Worm (Caenorhabditis elegans) whole organism, L1 larva: Measurements from ENCODE around the gene sec-24.1.

Experiments used
- C04F5.9 ChIP-seq: sonication (generic microtip); optimal IDR thresholded peaks from 2 replicates; lab custom pipeline; 2016; ENCODE audit warnings: missing genetic modification characterization, missing compliant biosample characterization
- C34B4.2 ChIP-seq: sonication (generic microtip); optimal IDR thresholded peaks from 2 replicates; lab custom pipeline; 2017; ENCODE audit warnings: mild to moderate bottlenecking, missing genetic modification characterization, missing compliant biosample characterization
- F16B12.6 ChIP-seq: fragments of 150-350 bp; optimal IDR thresholded peaks from 2 replicates; lab custom pipeline; 2014; ENCODE audit warnings: missing biosample characterization, missing genetic modification characterization
- aha-1 ChIP-seq: fragments of 150-350 bp; optimal IDR thresholded peaks from 2 replicates; lab custom pipeline; 2014; ENCODE audit warnings: missing biosample characterization, missing genetic modification characterization
- alr-1 ChIP-seq: fragments of 200-800 bp; sonication (Bioruptor generic); optimal IDR thresholded peaks from 2 replicates; lab custom pipeline; 2018; ENCODE audit warnings: borderline replicate concordance, mild to moderate bottlenecking, missing genetic modification characterization, missing compliant biosample characterization
- aly-2 ChIP-seq: fragments of 150-350 bp; optimal IDR thresholded peaks from 2 replicates; lab custom pipeline; 2014; ENCODE audit warnings: missing biosample characterization, missing genetic modification characterization
- ama-1 ChIP-seq: fragments of 150-350 bp; optimal IDR thresholded peaks from 2 replicates; lab custom pipeline; 2014
- blmp-1 ChIP-seq: fragments of 150-350 bp; optimal IDR thresholded peaks from 2 replicates; lab custom pipeline; 2014; ENCODE audit warnings: missing biosample characterization, missing genetic modification characterization
- ceh-63 ChIP-seq: fragments of 200-800 bp; sonication (Bioruptor generic); optimal IDR thresholded peaks from 2 replicates; lab custom pipeline; 2018; ENCODE audit warnings: mild to moderate bottlenecking, missing genetic modification characterization, missing compliant biosample characterization
- ceh-82 ChIP-seq, 3 experiments: fragments of 150-350 bp in 1 of 3; sonication (generic microtip) in 2 of 3; optimal IDR thresholded peaks; 2 replicates each; lab custom pipeline; 2014 to 2017; ENCODE audit warnings: missing biosample characterization in 3 of 3, missing genetic modification characterization in 3 of 3
- ceh-88 ChIP-seq: fragments of 200-800 bp; sonication (Bioruptor generic); IDR thresholded peaks from 2 replicates; pipeline ENCODE4 v1.3.6; 2022; ENCODE audit warnings: missing genetic modification characterization, missing compliant biosample characterization
- efl-1 ChIP-seq, 4 experiments: fragments of 150-350 bp; optimal IDR thresholded peaks in 3 of 4; peaks in 1 of 4; 1 replicate in 1 of 4; 2 replicates in 3 of 4; lab custom pipeline; 2014; ENCODE audit warnings: missing biosample characterization in 2 of 4, missing genetic modification characterization in 2 of 4, missing genetic modification reagents in 2 of 4
- efl-3 ChIP-seq: fragments of 200-800 bp; sonication (Bioruptor generic); optimal IDR thresholded peaks from 2 replicates; lab custom pipeline; 2018; ENCODE audit warnings: mild to moderate bottlenecking, missing genetic modification characterization, missing compliant biosample characterization
- egl-13 ChIP-seq: sonication (generic microtip); optimal IDR thresholded peaks from 2 replicates; lab custom pipeline; 2016; ENCODE audit warnings: missing genotype, missing genetic modification reagents, missing genetic modification characterization, missing compliant biosample characterization
- egl-27 ChIP-seq, 2 experiments: fragments of 150-350 bp in 1 of 2; sonication (generic microtip); optimal IDR thresholded peaks; 3 replicates each; lab custom pipeline; 2017 to 2018; ENCODE audit warnings: missing biosample characterization in 2 of 2, missing genetic modification characterization in 2 of 2, missing genetic modification reagents in 2 of 2
- fkh-10 ChIP-seq: sonication (generic microtip); optimal IDR thresholded peaks from 2 replicates; lab custom pipeline; 2017; ENCODE audit warnings: missing biosample characterization, missing genetic modification reagents, missing genetic modification characterization
- fkh-4 ChIP-seq: sonication (generic microtip); optimal IDR thresholded peaks from 2 replicates; lab custom pipeline; 2016; ENCODE audit warnings: missing compliant biosample characterization, missing genetic modification characterization, borderline replicate concordance
- fos-1 ChIP-seq: fragments of 150-350 bp; optimal IDR thresholded peaks from 2 replicates; lab custom pipeline; 2014; ENCODE audit warnings: missing biosample characterization, missing genetic modification characterization
- grh-1 ChIP-seq: fragments of 200-800 bp; sonication (Bioruptor generic); IDR thresholded peaks from 2 replicates; pipeline ENCODE4 v1.3.6; 2022; ENCODE audit warnings: missing genetic modification reagents, missing genetic modification characterization, missing compliant biosample characterization
- hpl-2 ChIP-seq: fragments of 150-350 bp; optimal IDR thresholded peaks from 2 replicates; lab custom pipeline; 2014; ENCODE audit warnings: missing biosample characterization, missing genetic modification reagents, missing genetic modification characterization
- isw-1 ChIP-seq: fragments of 200-800 bp; sonication (Bioruptor generic); IDR thresholded peaks from 2 replicates; pipeline ENCODE4 v1.3.6; 2022; ENCODE audit warnings: missing genetic modification characterization, missing compliant biosample characterization
- jun-1 ChIP-seq: fragments of 150-350 bp; optimal IDR thresholded peaks from 2 replicates; lab custom pipeline; 2014; ENCODE audit warnings: missing biosample characterization, missing genetic modification reagents, missing genetic modification characterization
- lin-13 ChIP-seq: fragments of 150-350 bp; optimal IDR thresholded peaks from 2 replicates; lab custom pipeline; 2014; ENCODE audit warnings: missing biosample characterization, missing genetic modification reagents, missing genetic modification characterization
- lin-15B ChIP-seq: fragments of 150-350 bp; sonication (generic microtip); optimal IDR thresholded peaks from 3 replicates; lab custom pipeline; 2014; ENCODE audit warnings: missing biosample characterization, missing genetic modification characterization
- lin-35 ChIP-seq, 2 experiments: fragments of 150-350 bp; optimal IDR thresholded peaks; 2 replicates each; lab custom pipeline; 2014; ENCODE audit warnings: missing biosample characterization in 2 of 2, missing genetic modification characterization in 2 of 2, missing genetic modification reagents in 2 of 2
- lir-3 ChIP-seq: sonication (generic microtip); optimal IDR thresholded peaks from 2 replicates; lab custom pipeline; 2016; ENCODE audit warnings: mild to moderate bottlenecking, missing genetic modification characterization, moderate library complexity, missing compliant biosample characterization; ENCODE audit not compliant: poor library complexity
- mef-2 ChIP-seq: fragments of 150-350 bp; optimal IDR thresholded peaks from 2 replicates; lab custom pipeline; 2014; ENCODE audit warnings: missing biosample characterization, missing genetic modification characterization
- mep-1 ChIP-seq: fragments of 150-350 bp; optimal IDR thresholded peaks from 2 replicates; lab custom pipeline; 2014; ENCODE audit warnings: missing biosample characterization, missing genetic modification characterization
- nhr-12 ChIP-seq: sonication (generic microtip); optimal IDR thresholded peaks from 2 replicates; lab custom pipeline; 2017; ENCODE audit warnings: missing biosample characterization, missing genetic modification characterization
- nhr-19 ChIP-seq: fragments of 200-800 bp; sonication (Bioruptor generic); conservative IDR thresholded peaks from 2 replicates; pipeline ENCODE4 v1.3.6; 2022; ENCODE audit warnings: missing genetic modification characterization, missing compliant biosample characterization
- nhr-20 ChIP-seq: sonication (generic microtip); optimal IDR thresholded peaks from 2 replicates; lab custom pipeline; 2016; ENCODE audit warnings: mild to moderate bottlenecking, missing genetic modification characterization, missing compliant biosample characterization
- nhr-237 ChIP-seq: fragments of 150-350 bp; optimal IDR thresholded peaks from 2 replicates; lab custom pipeline; 2014; ENCODE audit warnings: missing biosample characterization, missing genetic modification characterization
- nhr-28 ChIP-seq: fragments of 150-350 bp; optimal IDR thresholded peaks from 2 replicates; lab custom pipeline; 2014; ENCODE audit warnings: missing biosample characterization, missing genetic modification characterization
- nhr-71 ChIP-seq: sonication (generic microtip); optimal IDR thresholded peaks from 2 replicates; lab custom pipeline; 2016; ENCODE audit warnings: mild to moderate bottlenecking, missing genetic modification characterization, moderate library complexity, missing compliant biosample characterization
- nhr-84 ChIP-seq: sonication (generic microtip); optimal IDR thresholded peaks from 2 replicates; lab custom pipeline; 2017; ENCODE audit warnings: missing biosample characterization, missing genetic modification characterization
- nhr-85 ChIP-seq: sonication (generic microtip); peaks from one replicate; lab custom pipeline; 2016; ENCODE audit warnings: missing genetic modification characterization, inconsistent platforms, missing compliant biosample characterization
- pag-3 ChIP-seq: sonication (generic microtip); optimal IDR thresholded peaks from 2 replicates; lab custom pipeline; 2017; ENCODE audit warnings: missing genetic modification characterization, mild to moderate bottlenecking, missing compliant biosample characterization, antibody characterized with exemption, borderline replicate concordance; ENCODE audit not compliant: insufficient read depth
- pax-3 ChIP-seq: fragments of 200-800 bp; sonication (Bioruptor generic); optimal IDR thresholded peaks from 2 replicates; lab custom pipeline; 2018; ENCODE audit warnings: mild to moderate bottlenecking, missing genetic modification characterization, moderate library complexity, missing compliant biosample characterization
- rnt-1 ChIP-seq: sonication (generic microtip); optimal IDR thresholded peaks from 2 replicates; lab custom pipeline; 2016; ENCODE audit warnings: mild to moderate bottlenecking, missing genetic modification characterization, moderate library complexity, missing compliant biosample characterization
- snpc-4 ChIP-seq: fragments of 150-350 bp; optimal IDR thresholded peaks from 2 replicates; lab custom pipeline; 2014; ENCODE audit warnings: missing biosample characterization, missing genetic modification characterization
- snu-23 ChIP-seq: sonication (generic microtip); optimal IDR thresholded peaks from 2 replicates; lab custom pipeline; 2016; ENCODE audit warnings: missing genetic modification characterization, missing compliant biosample characterization
- sox-4 ChIP-seq: sonication (generic microtip); optimal IDR thresholded peaks from 2 replicates; lab custom pipeline; 2016; ENCODE audit warnings: missing genetic modification characterization, missing compliant biosample characterization
- tbx-2 ChIP-seq: sonication (generic microtip); optimal IDR thresholded peaks from 2 replicates; lab custom pipeline; 2016; ENCODE audit warnings: missing genetic modification characterization, missing compliant biosample characterization
- tlp-1 ChIP-seq: fragments of 150-350 bp; optimal IDR thresholded peaks from 2 replicates; lab custom pipeline; 2014; ENCODE audit warnings: missing biosample characterization, missing genetic modification characterization
- unc-130 ChIP-seq: fragments of 150-350 bp; optimal IDR thresholded peaks from 2 replicates; lab custom pipeline; 2017; ENCODE audit warnings: missing biosample characterization, missing genetic modification characterization, inconsistent platforms
- unc-62 ChIP-seq: fragments of 150-350 bp; optimal IDR thresholded peaks from 2 replicates; lab custom pipeline; 2014; ENCODE audit warnings: missing biosample characterization, missing genetic modification reagents, missing genetic modification characterization
- xbp-1 ChIP-seq: sonication (generic microtip); optimal IDR thresholded peaks from 2 replicates; lab custom pipeline; 2016; ENCODE audit warnings: missing genetic modification characterization, missing compliant biosample characterization
- zag-1 ChIP-seq: fragments of 150-350 bp; optimal IDR thresholded peaks from 2 replicates; lab custom pipeline; 2014; ENCODE audit warnings: missing biosample characterization, missing genetic modification characterization
- zip-4 ChIP-seq: fragments of 200-800 bp; sonication (Bioruptor generic); optimal IDR thresholded peaks from 2 replicates; lab custom pipeline; 2018; ENCODE audit warnings: mild to moderate bottlenecking, missing genetic modification characterization, moderate library complexity, missing compliant biosample characterization
- ztf-11 ChIP-seq, 2 experiments: sonication (generic microtip); optimal IDR thresholded peaks; 2 replicates each; lab custom pipeline; 2016 to 2017; ENCODE audit warnings: missing genetic modification characterization in 2 of 2, missing biosample characterization in 1 of 2, missing compliant biosample characterization in 1 of 2
- ztf-4 ChIP-seq: fragments of 150-350 bp; optimal IDR thresholded peaks from 2 replicates; lab custom pipeline; 2014; ENCODE audit warnings: missing biosample characterization, missing genetic modification characterization

Gene sec-24.1

DNA sequence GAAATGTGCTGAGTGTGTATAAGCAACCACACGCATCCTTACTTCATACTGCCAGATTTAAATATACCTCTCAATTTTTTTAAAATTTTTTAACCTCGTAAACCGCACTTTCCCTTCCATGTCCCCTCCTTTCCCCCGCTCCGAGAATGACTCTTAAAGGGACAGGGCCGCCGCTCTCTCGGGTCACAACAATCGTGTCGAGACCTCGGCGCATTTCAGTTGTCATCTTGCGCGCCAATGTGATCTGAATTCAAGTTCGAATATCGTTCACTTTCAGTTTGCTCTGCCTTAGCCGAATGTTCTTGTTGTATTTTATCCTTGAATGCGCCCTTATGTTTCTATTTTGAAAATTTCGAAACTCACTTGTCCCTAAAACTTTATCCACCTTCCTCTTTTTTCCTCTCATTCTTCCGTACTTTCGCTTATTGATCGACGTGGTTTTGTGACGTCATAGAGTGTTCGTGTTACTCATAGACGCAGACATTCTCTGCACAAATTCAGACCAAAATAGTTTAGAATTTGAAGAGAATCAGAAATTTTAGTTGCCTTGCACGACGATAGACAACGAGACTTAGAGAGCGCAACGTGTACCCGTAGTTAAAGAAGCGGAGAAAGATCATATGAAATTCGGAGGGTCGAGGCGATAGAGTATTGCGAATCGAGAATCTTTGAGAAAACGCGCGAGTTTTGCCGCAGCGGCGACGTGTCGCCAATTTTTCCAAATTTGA lies 43.6 kb downstream of the sec-24.1 start:
- no peak for TF ChIP-seq egl-13 (tag; lab: Kevin White, UChicago)
- peak; percentile 77 for TF ChIP-seq xbp-1 (tag; lab: Kevin White, UChicago)
- TF ChIP-seq rnt-1 (tag; lab: Kevin White, UChicago), result peak; percentile 74
- TF ChIP-seq C04F5.9 (tag; lab: Kevin White, UChicago), result no peak
- no peak for TF ChIP-seq nhr-84 (tag; lab: Kevin White, UChicago)
- peak; percentile 32 for TF ChIP-seq hpl-2 (GFP tag; lab: Kevin White, UChicago)
- TF ChIP-seq alr-1 (tag; lab: Kevin White, UChicago), result no peak
- peak; percentile 74 for TF ChIP-seq fos-1 (tag; lab: Kevin White, UChicago)
- peak; percentile 34; the same call in 1 of the 2 replicates for TF ChIP-seq isw-1 (GFP tag; lab: Robert Waterston, UW)
- TF ChIP-seq lin-13, result peak; percentile 37
- peak; percentile 98 for TF ChIP-seq mep-1
- TF ChIP-seq nhr-12 (tag; lab: Kevin White, UChicago), result no peak
- TF ChIP-seq lin-15B, result peak; percentile 50
- TF ChIP-seq ceh-63, result no peak
- no peak for TF ChIP-seq zag-1 (tag; lab: Kevin White, UChicago)
- peak; percentile 25; the same call in 1 of the 2 replicates for TF ChIP-seq grh-1
- peak; percentile 68 for TF ChIP-seq aly-2 (tag; lab: Kevin White, UChicago)
- peak; percentile 26 to 67 (median 37) for TF ChIP-seq ceh-82 (tag; optimal IDR thresholded peaks at IDR 0.05; lab: Kevin White, UChicago)
- no peak; the same call in 1 of the 2 replicates for TF ChIP-seq ceh-88
- peak; percentile 70 for TF ChIP-seq nhr-19 (GFP tag; lab: Robert Waterston, UW)
- peak; percentile 27 for TF ChIP-seq fkh-10
- peak; percentile 28 to 79 for TF ChIP-seq lin-35 (GFP tag; optimal IDR thresholded peaks at IDR 0.05; lab: Kevin White, UChicago)
- peak; percentile 77 for TF ChIP-seq jun-1 (tag; lab: Kevin White, UChicago)
- no peak for TF ChIP-seq zip-4
- TF ChIP-seq F16B12.6 (tag; lab: Kevin White, UChicago), result no peak
- no peak for TF ChIP-seq efl-3 (GFP tag; lab: Kevin White, UChicago)
- peak; percentile 73 for TF ChIP-seq ama-1 (lab: Kevin White, UChicago)
- peak; percentile 76 to 88 for TF ChIP-seq efl-1 (optimal IDR thresholded peaks at IDR 0.05; lab: Kevin White, UChicago)
- peak; percentile 39 to 90 for TF ChIP-seq efl-1 (GFP tag; optimal IDR thresholded peaks at IDR 0.05 in 1 of 2; lab: Kevin White, UChicago)
- peak; percentile 56 for TF ChIP-seq nhr-237 (tag; lab: Kevin White, UChicago)
- TF ChIP-seq sox-4, result no peak
- TF ChIP-seq ztf-4 (tag; lab: Kevin White, UChicago), result peak; percentile 71
- peak; percentile 79 for TF ChIP-seq tbx-2
- no peak for TF ChIP-seq nhr-28 (tag; lab: Kevin White, UChicago)
- TF ChIP-seq snpc-4 (tag; lab: Kevin White, UChicago), result no peak
- TF ChIP-seq nhr-71, result peak; percentile 90
- TF ChIP-seq blmp-1 (tag; lab: Kevin White, UChicago), result peak; percentile 93
- TF ChIP-seq nhr-85, result peak; percentile 95
- no peak for TF ChIP-seq aha-1 (tag; lab: Kevin White, UChicago)
- TF ChIP-seq mef-2 (tag; lab: Kevin White, UChicago), result peak; percentile 29
- TF ChIP-seq tlp-1 (tag; lab: Kevin White, UChicago), result no peak
- no peak for TF ChIP-seq fkh-4
- TF ChIP-seq egl-27 (tag; optimal IDR thresholded peaks at IDR 0.05; lab: Kevin White, UChicago), result peak in 1 of 2 experiments; percentile 32
- TF ChIP-seq snu-23 (GFP tag; lab: Kevin White, UChicago), result peak; percentile 86
- no peak for TF ChIP-seq C34B4.2 (tag; lab: Kevin White, UChicago)
- TF ChIP-seq pag-3 (tag; lab: Kevin White, UChicago), result no peak
- peak; percentile 82 for TF ChIP-seq nhr-20 (tag; lab: Kevin White, UChicago)
- TF ChIP-seq unc-130 (tag; lab: Kevin White, UChicago), result peak; percentile 49
- no peak for TF ChIP-seq ztf-11 (tag; optimal IDR thresholded peaks at IDR 0.05; lab: Kevin White, UChicago)
- TF ChIP-seq pax-3 (tag; lab: Kevin White, UChicago), result peak; percentile 35
- peak; percentile 69 for TF ChIP-seq lir-3
- TF ChIP-seq unc-62 (GFP tag; lab: Kevin White, UChicago), result no peak
